Fruit fly (Drosophila melanogaster): ENCODE data around the gene Hsp27.

Gene Hsp27

DNA sequence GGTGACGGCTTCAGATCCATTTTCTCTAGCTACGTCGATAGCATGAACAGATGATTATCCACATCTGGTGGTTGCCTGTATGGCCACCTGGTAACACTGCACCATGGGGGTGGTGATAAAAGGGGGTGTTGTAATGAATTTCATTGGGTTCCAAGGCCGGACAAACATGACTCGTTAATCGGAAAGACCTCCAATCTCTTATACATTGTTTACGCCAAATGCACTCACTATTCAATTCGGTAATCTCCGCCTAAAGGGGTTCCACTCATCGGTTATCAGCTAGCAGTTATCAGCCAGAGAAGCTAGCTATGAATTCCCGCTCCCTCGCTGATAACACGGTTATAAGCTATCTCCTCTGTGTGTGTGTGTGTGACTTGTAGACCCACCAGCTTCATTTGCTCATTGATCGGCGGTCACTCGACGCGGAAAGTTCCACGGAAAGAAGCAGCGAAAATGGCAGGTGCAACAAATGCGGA lies 23.6 kb upstream of the Hsp27 start, which contains the start of gene Pdxk (continued):
- TF ChIP-seq Stat92E (GFP tag; optimal IDR thresholded peaks at IDR 0.05) (no peak), CG10267 (tag; optimal IDR thresholded peaks at IDR 0.05) (no peak), CG15479 (GFP tag; optimal IDR thresholded peaks at IDR 0.05) (no peak), chinmo (GFP tag; IDR thresholded peaks at IDR 0.05; ENCODE audit: partially characterized antibody) (peak; percentile 77; the same call in 3 of the 4 replicates), Spps (tag; optimal IDR thresholded peaks at IDR 0.05) (no peak), onecut (GFP tag; IDR thresholded peaks at IDR 0.05) (peak; percentile 69; the same call in 1 of the 2 replicates), CG15696 (tag; optimal IDR thresholded peaks at IDR 0.05) (no peak), hbn (GFP tag; IDR thresholded peaks at IDR 0.05; ENCODE audit: partially characterized antibody) (0 out of 2 replicates have a peak, but pooled peaks have one; percentile 22), Bgb (GFP tag; IDR thresholded peaks at IDR 0.05; ENCODE audit: partially characterized antibody) (no peak), chm (GFP tag; IDR thresholded peaks at IDR 0.05) (0 out of 2 replicates have a peak, but pooled peaks have one; percentile 11), trh (GFP tag; optimal IDR thresholded peaks at IDR 0.05) (no peak), CG3281 (GFP tag; optimal IDR thresholded peaks at IDR 0.05) (peak; percentile 20), CTCF (GFP tag; optimal IDR thresholded peaks at IDR 0.05) (no peak), ind (GFP tag; optimal IDR thresholded peaks at IDR 0.05) (no peak), lbe (GFP tag; optimal IDR thresholded peaks at IDR 0.05) (peak; percentile 5), CG2678 (tag; optimal IDR thresholded peaks at IDR 0.05) (peak; percentile 18), Sry-δ (GFP tag; optimal IDR thresholded peaks at IDR 0.05) (peak; percentile 72), stwl (tag; optimal IDR thresholded peaks at IDR 0.05) (peak; percentile 43), Dll (GFP tag; IDR thresholded peaks at IDR 0.05; ENCODE audit: partially characterized antibody) (0 out of 4 replicates have a peak, but pooled peaks have one; percentile 40), CG30020 (tag; optimal IDR thresholded peaks at IDR 0.05) (no peak), CG2116 (GFP tag; optimal IDR thresholded peaks at IDR 0.05) (peak; percentile 35), croc (GFP tag; conservative IDR thresholded peaks at IDR 0.05) (no peak), CG12299 (tag; optimal IDR thresholded peaks at IDR 0.05) (peak; percentile 28), HHEX (GFP tag; optimal IDR thresholded peaks at IDR 0.05) (no peak), al (GFP tag; IDR thresholded peaks at IDR 0.05) (no peak), CG8478 (optimal IDR thresholded peaks at IDR 0.05) (no peak), CG10147 (GFP tag; optimal IDR thresholded peaks at IDR 0.05) (no peak), ATbp (GFP tag; optimal IDR thresholded peaks at IDR 0.05) (no peak), jumu (GFP tag; optimal IDR thresholded peaks at IDR 0.05) (no peak), CG12071 (GFP tag; optimal IDR thresholded peaks at IDR 0.05) (peak; percentile 22), CG4617 (GFP tag; optimal IDR thresholded peaks at IDR 0.05; ENCODE audit: borderline replicate concordance) (no peak), Kr (GFP tag; optimal IDR thresholded peaks at IDR 0.05) (no peak), nom (GFP tag; optimal IDR thresholded peaks at IDR 0.05) (peak; percentile 59), tup (GFP tag; optimal IDR thresholded peaks at IDR 0.05) (no peak), dysf (GFP tag; IDR thresholded peaks at IDR 0.05) (no peak; the same call in 2 of the 3 replicates), rib (GFP tag; IDR thresholded peaks at IDR 0.05) (no peak), CG12391 (tag; optimal IDR thresholded peaks at IDR 0.05) (peak; percentile 31), gro (GFP tag; optimal IDR thresholded peaks at IDR 0.05) (peak; percentile 0), CG7839 (tag; optimal IDR thresholded peaks at IDR 0.05) (no peak), HLH54F (GFP tag; optimal IDR thresholded peaks at IDR 0.05) (no peak), CG11456 (GFP tag; IDR thresholded peaks at IDR 0.05) (no peak), NFAT (GFP tag; IDR thresholded peaks at IDR 0.05) (no peak; the same call in 1 of the 2 replicates), insv (GFP tag; optimal IDR thresholded peaks at IDR 0.05) (no peak), Dp (GFP tag; optimal IDR thresholded peaks at IDR 0.05) (peak; percentile 41), H2.0 (GFP tag; IDR thresholded peaks at IDR 0.05) (no peak), CG17802 (tag; optimal IDR thresholded peaks at IDR 0.05) (no peak), Oli (tag; optimal IDR thresholded peaks at IDR 0.05) (no peak), disco-r (GFP tag; optimal IDR thresholded peaks at IDR 0.05) (no peak), C15 (GFP tag; IDR thresholded peaks at IDR 0.05) (no peak), CG9727 (GFP tag; optimal IDR thresholded peaks at IDR 0.05) (no peak)
